Worm (Caenorhabditis elegans) whole organism, L4 larva: ENCODE results near the gene slc-17.5.

Experiments used
- aly-2 ChIP-seq: sonication (generic microtip); optimal IDR thresholded peaks from 2 replicates; lab custom pipeline; 2018; ENCODE audit warnings: missing biosample characterization, missing genetic modification characterization
- ama-1 ChIP-seq: fragments of 150-350 bp; optimal IDR thresholded peaks from 2 replicates; lab custom pipeline; 2014; ENCODE audit warnings: inconsistent platforms, mixed read lengths
- daf-12 ChIP-seq: fragments of 150-350 bp; optimal IDR thresholded peaks from 2 replicates; lab custom pipeline; 2014; ENCODE audit warnings: missing biosample characterization, missing genetic modification reagents, missing genetic modification characterization
- daf-8 ChIP-seq: fragments of 200-800 bp; sonication (Bioruptor generic); IDR thresholded peaks from 2 replicates; pipeline ENCODE4 v1.3.6; 2022; ENCODE audit warnings: missing genetic modification characterization, missing compliant biosample characterization
- fkh-10 ChIP-seq: fragments of 150-350 bp; optimal IDR thresholded peaks from 2 replicates; lab custom pipeline; 2014; ENCODE audit warnings: missing biosample characterization, missing genetic modification reagents, missing genetic modification characterization
- jun-1 ChIP-seq: fragments of 150-350 bp; optimal IDR thresholded peaks from 2 replicates; lab custom pipeline; 2014; ENCODE audit warnings: missing biosample characterization, missing genetic modification reagents, missing genetic modification characterization
- lim-7 ChIP-seq: fragments of 200-800 bp; sonication (Bioruptor generic); IDR thresholded peaks from 2 replicates; pipeline ENCODE4 v1.3.6; 2022; ENCODE audit warnings: missing genetic modification characterization, missing compliant biosample characterization
- lin-13 ChIP-seq: fragments of 150-350 bp; optimal IDR thresholded peaks from 2 replicates; lab custom pipeline; 2014; ENCODE audit warnings: missing biosample characterization, missing genetic modification reagents, missing genetic modification characterization
- lir-3 ChIP-seq: sonication (generic microtip); optimal IDR thresholded peaks from 2 replicates; lab custom pipeline; 2016; ENCODE audit warnings: mild to moderate bottlenecking, missing genetic modification characterization, missing compliant biosample characterization
- nhr-28 ChIP-seq: fragments of 150-350 bp; optimal IDR thresholded peaks from 2 replicates; lab custom pipeline; 2014; ENCODE audit warnings: missing biosample characterization, missing genetic modification characterization
- unc-62 ChIP-seq, 3 experiments: fragments of 150-350 bp in 1 of 3; sonication (generic microtip); optimal IDR thresholded peaks in 2 of 3; peaks in 1 of 3; 1 replicate in 1 of 3; 2 replicates in 2 of 3; lab custom pipeline; 2014 to 2017; ENCODE audit warnings: missing biosample characterization in 3 of 3, missing genetic modification characterization in 3 of 3, missing genetic modification reagents in 3 of 3, missing genotype in 1 of 3
- zag-1 ChIP-seq: fragments of 150-350 bp; optimal IDR thresholded peaks from 2 replicates; lab custom pipeline; 2014; ENCODE audit warnings: missing biosample characterization, missing genetic modification characterization

ce11 chrV:8304461-8305195, 19.9 kb upstream of the slc-17.5 start, which contains the start of gene W02D7.11:
- TF ChIP-seq lir-3 (tag; lab: Kevin White, UChicago), result no peak
- TF ChIP-seq daf-12, result no peak
- TF ChIP-seq ama-1 (lab: Kevin White, UChicago), result no peak
- TF ChIP-seq aly-2 (tag; lab: Kevin White, UChicago), result no peak
- TF ChIP-seq jun-1, result no peak
- TF ChIP-seq daf-8 (GFP tag; lab: Robert Waterston, UW), result no peak
- no peak for TF ChIP-seq lin-13 (GFP tag; lab: Kevin White, UChicago)
- TF ChIP-seq lim-7 (GFP tag; lab: Robert Waterston, UW), result no peak
- no peak for TF ChIP-seq zag-1 (tag; lab: Kevin White, UChicago)
- TF ChIP-seq unc-62 (GFP tag; optimal IDR thresholded peaks at IDR 0.05 in 1 of 2; lab: Kevin White, UChicago), result no peak
- TF ChIP-seq unc-62 (tag; optimal IDR thresholded peaks at IDR 0.05; lab: Kevin White, UChicago), result no peak
- no peak for TF ChIP-seq nhr-28 (tag; lab: Kevin White, UChicago)
- TF ChIP-seq fkh-10 (GFP tag; lab: Kevin White, UChicago), result no peak
